Worm (Caenorhabditis elegans): ENCODE data around the gene slc-36.1.

The slc-36.1 gene

ce11 chrIII:13307107-13307506 is at the start of gene slc-36.1, which contains the start of gene klp-19:
Gene slc-36.1 (plus strand): TSS chrIII:13307502.
Gene klp-19 (minus strand): TSS chrIII:13307259.
- TF ChIP-seq ref-1 (GFP tag; conservative IDR thresholded peaks at IDR 0.05): no peak

- TF ChIP-seq ref-1 (GFP tag; conservative IDR thresholded peaks at IDR 0.05) (no peak), tab-1 (GFP tag; IDR thresholded peaks at IDR 0.05) (no peak), ztf-29 (GFP tag; IDR thresholded peaks at IDR 0.05) (no peak), klf-2 (GFP tag; conservative IDR thresholded peaks at IDR 0.05) (no peak), ztf-23 (GFP tag; IDR thresholded peaks at IDR 0.05) (no peak), cog-1 (tag; optimal IDR thresholded peaks at IDR 0.05) (no peak), flt-1 (GFP tag; IDR thresholded peaks at IDR 0.05) (no peak), med-1 (GFP tag; optimal IDR thresholded peaks at IDR 0.05; ENCODE audit: insufficient read depth) (no peak), T22C8.4 (GFP tag; IDR thresholded peaks at IDR 0.05) (no peak)
These were observed 49.1 kb upstream of the slc-36.1 start for ce11 chrIII:13258163-13258562.

ce11 chrIII:13258752-13259151 is 48.5 kb upstream of the slc-36.1 start:
- TF ChIP-seq med-1 (GFP tag; optimal IDR thresholded peaks at IDR 0.05; ENCODE audit: insufficient read depth): no peak
- 0 out of 2 replicates have a peak, but pooled peaks have one; percentile 17 for TF ChIP-seq flt-1 (GFP tag; IDR thresholded peaks at IDR 0.05)
- TF ChIP-seq ztf-23 (GFP tag; IDR thresholded peaks at IDR 0.05): no peak
- TF ChIP-seq ref-1 (GFP tag; conservative IDR thresholded peaks at IDR 0.05): no peak
- no peak for TF ChIP-seq tab-1 (GFP tag; IDR thresholded peaks at IDR 0.05)

ce11 chrIII:13260344-13260743 is 47.0 kb upstream of the slc-36.1 start:
- TF ChIP-seq ztf-29 (GFP tag; IDR thresholded peaks at IDR 0.05) (no peak), ztf-23 (GFP tag; IDR thresholded peaks at IDR 0.05) (no peak), med-1 (GFP tag; optimal IDR thresholded peaks at IDR 0.05; ENCODE audit: insufficient read depth) (no peak), tab-1 (GFP tag; IDR thresholded peaks at IDR 0.05) (no peak), cog-1 (tag; optimal IDR thresholded peaks at IDR 0.05) (no peak), T22C8.4 (GFP tag; IDR thresholded peaks at IDR 0.05) (no peak), flt-1 (GFP tag; IDR thresholded peaks at IDR 0.05) (no peak), klf-2 (GFP tag; conservative IDR thresholded peaks at IDR 0.05) (no peak), ref-1 (GFP tag; conservative IDR thresholded peaks at IDR 0.05) (no peak)

- TF ChIP-seq ztf-23 (GFP tag; IDR thresholded peaks at IDR 0.05): no peak
- TF ChIP-seq med-1 (GFP tag; optimal IDR thresholded peaks at IDR 0.05; ENCODE audit: insufficient read depth): no peak
- no peak for TF ChIP-seq flt-1 (GFP tag; IDR thresholded peaks at IDR 0.05)
- no peak for TF ChIP-seq ref-1 (GFP tag; conservative IDR thresholded peaks at IDR 0.05)
- no peak for TF ChIP-seq T22C8.4 (GFP tag; IDR thresholded peaks at IDR 0.05)
These were observed 44.3 kb upstream of the slc-36.1 start, which contains the start of gene F56A8.4 for ce11 chrIII:13262987-13263386. Gene F56A8.4 (plus strand): TSS chrIII:13263287.

ce11 chrIII:13265566-13265965 is 41.7 kb upstream of the slc-36.1 start, which contains the start of gene F56A8.5:
Gene F56A8.5 (plus strand): TSS chrIII:13265866.
- TF ChIP-seq cog-1 (tag; optimal IDR thresholded peaks at IDR 0.05): no peak
- no peak for TF ChIP-seq flt-1 (GFP tag; IDR thresholded peaks at IDR 0.05)
- TF ChIP-seq ztf-29 (GFP tag; IDR thresholded peaks at IDR 0.05): no peak
- TF ChIP-seq T22C8.4 (GFP tag; IDR thresholded peaks at IDR 0.05): no peak
- no peak for TF ChIP-seq ref-1 (GFP tag; conservative IDR thresholded peaks at IDR 0.05)
- TF ChIP-seq med-1 (GFP tag; optimal IDR thresholded peaks at IDR 0.05; ENCODE audit: insufficient read depth): no peak
- TF ChIP-seq ztf-23 (GFP tag; IDR thresholded peaks at IDR 0.05): no peak
- no peak for TF ChIP-seq tab-1 (GFP tag; IDR thresholded peaks at IDR 0.05)
- no peak for TF ChIP-seq klf-2 (GFP tag; conservative IDR thresholded peaks at IDR 0.05)

ce11 chrIII:13267046-13267445 is 40.3 kb upstream of the slc-36.1 start:
- no peak for TF ChIP-seq tab-1 (GFP tag; IDR thresholded peaks at IDR 0.05)
- no peak for TF ChIP-seq klf-2 (GFP tag; conservative IDR thresholded peaks at IDR 0.05)
- TF ChIP-seq T22C8.4 (GFP tag; IDR thresholded peaks at IDR 0.05): no peak
- no peak for TF ChIP-seq ztf-23 (GFP tag; IDR thresholded peaks at IDR 0.05)
- no peak for TF ChIP-seq flt-1 (GFP tag; IDR thresholded peaks at IDR 0.05)
- no peak for TF ChIP-seq med-1 (GFP tag; optimal IDR thresholded peaks at IDR 0.05; ENCODE audit: insufficient read depth)
- TF ChIP-seq cog-1 (tag; optimal IDR thresholded peaks at IDR 0.05): no peak
- TF ChIP-seq ref-1 (GFP tag; conservative IDR thresholded peaks at IDR 0.05): no peak
- TF ChIP-seq ztf-29 (GFP tag; IDR thresholded peaks at IDR 0.05): no peak

- TF ChIP-seq ref-1 (GFP tag; conservative IDR thresholded peaks at IDR 0.05) (0 out of 2 replicates have a peak, but pooled peaks have one; percentile 23), med-1 (GFP tag; optimal IDR thresholded peaks at IDR 0.05; ENCODE audit: insufficient read depth) (peak; percentile 89), flt-1 (GFP tag; IDR thresholded peaks at IDR 0.05) (peak; percentile 88), cog-1 (tag; optimal IDR thresholded peaks at IDR 0.05) (peak; percentile 45), tab-1 (GFP tag; IDR thresholded peaks at IDR 0.05) (peak; percentile 73; the same call in 1 of the 2 replicates), T22C8.4 (GFP tag; IDR thresholded peaks at IDR 0.05) (peak; percentile 73), klf-2 (GFP tag; conservative IDR thresholded peaks at IDR 0.05) (0 out of 2 replicates have a peak, but pooled peaks have one; percentile 44), ztf-23 (GFP tag; IDR thresholded peaks at IDR 0.05) (peak; percentile 83), ztf-29 (GFP tag; IDR thresholded peaks at IDR 0.05) (0 out of 2 replicates have a peak, but pooled peaks have one; percentile 25)
These were observed 38.4 kb upstream of the slc-36.1 start, which contains the start of gene cpf-2 for ce11 chrIII:13268856-13269255. Gene cpf-2 (minus strand): TSS chrIII:13268883.

ce11 chrIII:13270896-13271295 is 36.4 kb upstream of the slc-36.1 start:
- TF ChIP-seq klf-2 (GFP tag; conservative IDR thresholded peaks at IDR 0.05) (no peak), T22C8.4 (GFP tag; IDR thresholded peaks at IDR 0.05) (no peak), med-1 (GFP tag; optimal IDR thresholded peaks at IDR 0.05; ENCODE audit: insufficient read depth) (no peak), tab-1 (GFP tag; IDR thresholded peaks at IDR 0.05) (no peak), flt-1 (GFP tag; IDR thresholded peaks at IDR 0.05) (no peak), cog-1 (tag; optimal IDR thresholded peaks at IDR 0.05) (no peak)

ce11 chrIII:13272227-13272626 is 35.1 kb upstream of the slc-36.1 start:
- no peak for TF ChIP-seq tab-1 (GFP tag; IDR thresholded peaks at IDR 0.05)
- TF ChIP-seq flt-1 (GFP tag; IDR thresholded peaks at IDR 0.05): no peak
- no peak for TF ChIP-seq ref-1 (GFP tag; conservative IDR thresholded peaks at IDR 0.05)
- no peak for TF ChIP-seq cog-1 (tag; optimal IDR thresholded peaks at IDR 0.05)
- no peak for TF ChIP-seq T22C8.4 (GFP tag; IDR thresholded peaks at IDR 0.05)
